Fruit fly (Drosophila melanogaster): ENCODE data around the gene CG4042.
A peak's percentile ranks its signal among the peaks of the same experiment; 100 is the strongest.

CG4042 gene

DNA sequence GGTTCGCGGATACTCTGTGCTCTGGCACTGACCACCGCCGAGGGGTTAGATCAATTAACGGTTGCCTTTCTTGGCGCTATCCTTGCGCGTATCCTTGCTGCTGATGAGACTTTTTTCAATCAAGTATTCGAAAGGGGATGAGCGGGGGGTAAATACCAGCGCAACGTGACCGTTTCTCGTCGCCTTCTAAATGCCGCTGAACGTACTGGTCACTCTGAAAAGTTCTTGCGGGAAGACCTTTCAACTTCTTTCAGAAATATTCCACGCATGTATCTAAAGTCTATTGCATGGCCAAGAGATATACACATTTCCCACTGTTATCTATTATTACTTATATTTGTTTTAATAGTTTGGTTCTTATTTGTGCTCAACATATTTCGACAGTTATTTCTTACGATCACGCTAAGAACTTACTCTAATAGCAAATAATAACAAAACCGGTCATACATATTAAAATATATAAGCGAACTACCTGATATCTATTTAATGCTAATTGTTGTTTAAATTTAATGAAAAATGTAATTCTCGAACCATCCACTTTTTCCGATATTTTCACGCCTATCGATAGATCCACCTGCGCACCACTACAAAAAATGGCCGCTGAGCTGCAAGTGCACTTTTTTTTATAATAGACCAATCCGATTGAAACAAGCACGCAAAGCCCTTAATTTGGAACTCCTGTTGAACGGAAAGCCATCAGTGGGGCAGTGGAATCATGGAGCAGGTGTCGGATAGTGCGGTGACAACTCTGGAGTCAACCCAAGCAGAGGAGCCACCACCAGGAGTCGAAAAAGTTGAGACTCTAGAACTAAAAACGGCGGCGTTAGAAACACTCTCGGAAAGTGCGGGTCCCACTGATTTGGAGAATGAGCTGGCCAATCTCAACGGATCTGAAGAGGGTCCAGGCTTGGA is 38.0 kb upstream of the CG4042 start, which contains the start of the genes CG3634 and HIPP1 (continued):
- TF ChIP-seq tll (GFP tag; optimal IDR thresholded peaks at IDR 0.05) (no peak), run (tag; optimal IDR thresholded peaks at IDR 0.05) (no peak), grau (tag; optimal IDR thresholded peaks at IDR 0.05) (no peak), Chrac-16 (GFP tag; optimal IDR thresholded peaks at IDR 0.05) (no peak), wdn (GFP tag; IDR thresholded peaks at IDR 0.05) (no peak), CG2875 (GFP tag; optimal IDR thresholded peaks at IDR 0.05) (no peak), pros (GFP tag; optimal IDR thresholded peaks at IDR 0.05) (no peak), ato (GFP tag; IDR thresholded peaks at IDR 0.05; ENCODE audit: partially characterized antibody) (no peak), CTCF (GFP tag; optimal IDR thresholded peaks at IDR 0.05) (peak; percentile 2), CG3281 (GFP tag; optimal IDR thresholded peaks at IDR 0.05) (no peak), schlank (tag; optimal IDR thresholded peaks at IDR 0.05) (no peak), D19B (GFP tag; optimal IDR thresholded peaks at IDR 0.05) (no peak), CG17912 (GFP tag; optimal IDR thresholded peaks at IDR 0.05) (no peak), jing (GFP tag; optimal IDR thresholded peaks at IDR 0.05) (no peak), Hmr (GFP tag; optimal IDR thresholded peaks at IDR 0.05) (no peak), CG3407 (GFP tag; optimal IDR thresholded peaks at IDR 0.05) (no peak), MTF-1 (GFP tag; optimal IDR thresholded peaks at IDR 0.05; ENCODE audit: borderline replicate concordance) (no peak), ap (GFP tag; IDR thresholded peaks at IDR 0.05) (no peak), Eip74EF (GFP tag; optimal IDR thresholded peaks at IDR 0.05) (no peak), nom (GFP tag; optimal IDR thresholded peaks at IDR 0.05) (no peak), CG8478 (optimal IDR thresholded peaks at IDR 0.05) (no peak), cwo (GFP tag; optimal IDR thresholded peaks at IDR 0.05) (no peak), unc-4 (GFP tag; IDR thresholded peaks at IDR 0.05; ENCODE audit: partially characterized antibody) (peak; percentile 69; the same call in 1 of the 2 replicates), ranshi (GFP tag; IDR thresholded peaks at IDR 0.05) (no peak), CG9727 (GFP tag; optimal IDR thresholded peaks at IDR 0.05) (peak; percentile 17), CG6689 (GFP tag; IDR thresholded peaks at IDR 0.05) (0 out of 2 replicates have a peak, but pooled peaks have one; percentile 5), Camta (GFP tag; optimal IDR thresholded peaks at IDR 0.05) (no peak), CG18476 (GFP tag; optimal IDR thresholded peaks at IDR 0.05) (no peak), Blimp-1 (GFP tag; optimal IDR thresholded peaks at IDR 0.05) (no peak), CG6175 (GFP tag; IDR thresholded peaks at IDR 0.05) (no peak), mirr (GFP tag; optimal IDR thresholded peaks at IDR 0.05) (no peak), CG4707 (GFP tag; optimal IDR thresholded peaks at IDR 0.05) (no peak), oc (tag; optimal IDR thresholded peaks at IDR 0.05) (no peak), ATbp (GFP tag; optimal IDR thresholded peaks at IDR 0.05) (no peak), CG17802 (tag; optimal IDR thresholded peaks at IDR 0.05) (no peak), Xbp1 (GFP tag; optimal IDR thresholded peaks at IDR 0.05) (no peak), CG8290 (GFP tag; optimal IDR thresholded peaks at IDR 0.05) (peak; percentile 3), CG8290 (tag; optimal IDR thresholded peaks at IDR 0.05) (no peak), CG4820 (GFP tag; optimal IDR thresholded peaks at IDR 0.05) (no peak), gsb-n (tag; optimal IDR thresholded peaks at IDR 0.05) (no peak), Six4 (GFP tag; optimal IDR thresholded peaks at IDR 0.05) (no peak), CG15514 (GFP tag; optimal IDR thresholded peaks at IDR 0.05) (peak; percentile 22), Myb (GFP tag; optimal IDR thresholded peaks at IDR 0.05) (peak; percentile 9), CG18262 (tag; optimal IDR thresholded peaks at IDR 0.05) (no peak), CG8281 (tag; optimal IDR thresholded peaks at IDR 0.05) (no peak), YL-1 (GFP tag; optimal IDR thresholded peaks at IDR 0.05) (peak; percentile 72), CG18011 (GFP tag; optimal IDR thresholded peaks at IDR 0.05) (no peak), fd102C (GFP tag; optimal IDR thresholded peaks at IDR 0.05) (no peak)

All from whole organism, embryonic.